Fruit fly (Drosophila melanogaster) whole organism, wandering third instar larva: Measurements from ENCODE around the gene CG7231.

Source experiments
- HLH106 ChIP-seq: fragments of 200-800 bp; optimal IDR thresholded peaks from 3 replicates; lab custom pipeline; 2019; ENCODE audit warnings: missing biosample characterization, mild to moderate bottlenecking, missing genetic modification characterization, moderate library complexity
- N ChIP-seq: fragments of >200 bp; optimal IDR thresholded peaks from 2 replicates; lab custom pipeline; 2018; ENCODE audit warnings: missing biosample characterization, missing external identifiers, missing genetic modification characterization
- br ChIP-seq: fragments of 200-800 bp; sonication (Bioruptor generic); optimal IDR thresholded peaks from 2 replicates; lab custom pipeline; 2016; ENCODE audit warnings: missing biosample characterization, missing genetic modification characterization
- dl ChIP-seq, 2 experiments: fragments of 175-275, 200-275 bp in 1 of 2; fragments of 200-275 bp in 1 of 2; sonication (Bioruptor generic); optimal IDR thresholded peaks; lab custom pipeline; 2018; ENCODE audit warnings: mild to moderate bottlenecking in 2 of 2, missing biosample characterization in 2 of 2, missing genetic modification characterization in 2 of 2, moderate library complexity in 2 of 2; ENCODE audit not compliant: partially characterized antibody in 2 of 2, insufficient read depth in 1 of 2
- foxo ChIP-seq, 2 experiments: fragments of 200-800 bp; sonication (Bioruptor generic); optimal IDR thresholded peaks; 2 replicates in 1 of 2; 3 replicates in 1 of 2; lab custom pipeline; 2016 to 2017; ENCODE audit warnings: missing biosample characterization in 2 of 2, missing genetic modification characterization in 2 of 2
- fru ChIP-seq: fragments of 200-800 bp; sonication (Bioruptor generic); optimal IDR thresholded peaks from 3 replicates; lab custom pipeline; 2016; ENCODE audit warnings: missing biosample characterization, mild to moderate bottlenecking, missing genetic modification characterization
- h ChIP-seq: fragments of 200-800 bp; sonication (Bioruptor generic); optimal IDR thresholded peaks from 3 replicates; lab custom pipeline; 2016; ENCODE audit warnings: missing biosample characterization, mild to moderate bottlenecking, missing genetic modification characterization
- lola ChIP-seq: fragments of >200 bp; optimal IDR thresholded peaks from 2 replicates; lab custom pipeline; 2017; ENCODE audit warnings: missing biosample characterization, missing genetic modification characterization
- woc ChIP-seq: sonication (Bioruptor generic); optimal IDR thresholded peaks from 2 replicates; lab custom pipeline; 2016; ENCODE audit warnings: missing biosample characterization, mild to moderate bottlenecking, missing genetic modification characterization

- TF ChIP-seq br (no peak), h (GFP tag; lab: Kevin White, UChicago) (no peak), fru (GFP tag; lab: Kevin White, UChicago) (no peak), dl (GFP tag; optimal IDR thresholded peaks at IDR 0.05; lab: Kevin White, UChicago; ENCODE audit: insufficient read depth in 1 of 2, partially characterized antibody in 2 of 2) (no peak), woc (GFP tag; lab: Kevin White, UChicago) (no peak), N (GFP tag; lab: Kevin White, UChicago) (no peak), HLH106 (no peak), lola (GFP tag; lab: Kevin White, UChicago) (no peak), foxo (GFP tag; optimal IDR thresholded peaks at IDR 0.05; lab: Kevin White, UChicago) (no peak)
Measured at dm6 chr2L:7998080-7998457, 14.3 kb downstream of the CG7231 start, which contains the start of gene CG7227.
